Fruit fly (Drosophila melanogaster): ENCODE results near the gene caz.

The caz gene

DNA sequence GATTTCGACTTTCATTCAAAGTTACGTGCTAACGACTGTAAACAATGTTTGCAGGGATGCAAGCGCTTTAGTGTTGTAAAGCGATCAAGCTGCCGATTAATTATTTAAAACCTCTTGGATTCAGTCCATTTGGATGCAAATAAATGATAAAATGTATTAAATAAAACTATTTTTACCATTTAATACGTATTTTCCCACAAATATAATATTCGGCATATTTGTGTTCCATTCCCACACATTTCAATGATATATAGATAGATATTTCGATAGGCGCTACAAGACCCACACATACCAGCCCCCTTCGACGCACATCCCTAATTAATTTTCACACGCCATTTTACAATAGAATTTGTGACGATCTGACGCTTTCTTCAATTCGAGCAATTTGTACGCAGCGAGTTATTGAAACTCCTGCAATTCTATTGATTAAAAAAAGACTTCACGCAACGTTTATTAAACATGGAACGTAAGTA lies at the start of gene caz, which contains the start of gene CG32576:
Gene caz, plus strand, starts transcription at position 319 of the 473 bp plus-strand sequence.
Gene CG32576, minus strand, starts transcription at position 42 of the 473 bp plus-strand sequence.
- peak; percentile 76 for TF ChIP-seq tj (GFP tag; optimal IDR thresholded peaks at IDR 0.05)
- TF ChIP-seq CG33017 (tag; optimal IDR thresholded peaks at IDR 0.05) = no peak
- TF ChIP-seq toe (GFP tag; optimal IDR thresholded peaks at IDR 0.05) = no peak
- peak; percentile 71 for TF ChIP-seq CG1620 (GFP tag; optimal IDR thresholded peaks at IDR 0.05)
- peak; percentile 80 for TF ChIP-seq CG7101 (tag; optimal IDR thresholded peaks at IDR 0.05)
- peak; percentile 73 for TF ChIP-seq Mnt (GFP tag; optimal IDR thresholded peaks at IDR 0.05)
- no peak for TF ChIP-seq cnc (optimal IDR thresholded peaks at IDR 0.05)
- peak; percentile 68 for TF ChIP-seq CG11617 (GFP tag; optimal IDR thresholded peaks at IDR 0.05)
- peak; percentile 89 for TF ChIP-seq Crg-1 (GFP tag; optimal IDR thresholded peaks at IDR 0.05)
- no peak for TF ChIP-seq Clk (GFP tag; optimal IDR thresholded peaks at IDR 0.05)
- no peak for TF ChIP-seq CG7045 (GFP tag; optimal IDR thresholded peaks at IDR 0.05)
- peak; percentile 71 for TF ChIP-seq ovo (GFP tag; optimal IDR thresholded peaks at IDR 0.05)
- TF ChIP-seq Hr96 (GFP tag; optimal IDR thresholded peaks at IDR 0.05) = no peak
- peak; percentile 48 for TF ChIP-seq bab1 (GFP tag; optimal IDR thresholded peaks at IDR 0.05)
- peak; percentile 68 for TF ChIP-seq pad (GFP tag; optimal IDR thresholded peaks at IDR 0.05)
- no peak for TF ChIP-seq kay (GFP tag; ENCODE audit: borderline replicate concordance)
- peak; percentile 64 for TF ChIP-seq CG14711 (tag; optimal IDR thresholded peaks at IDR 0.05)
- TF ChIP-seq CG5204 (GFP tag; optimal IDR thresholded peaks at IDR 0.05) = no peak
- no peak for TF ChIP-seq CG12768 (GFP tag; optimal IDR thresholded peaks at IDR 0.05)
- peak; percentile 59 for TF ChIP-seq cic (GFP tag; optimal IDR thresholded peaks at IDR 0.05)

dm6 chrX:16241831-16242451 lies 46.7 kb upstream of the caz start:
- TF ChIP-seq CG7101 (tag; optimal IDR thresholded peaks at IDR 0.05) (no peak), cic (GFP tag; optimal IDR thresholded peaks at IDR 0.05) (no peak), CG5204 (GFP tag; optimal IDR thresholded peaks at IDR 0.05) (no peak), pad (GFP tag; optimal IDR thresholded peaks at IDR 0.05) (no peak), toe (GFP tag; optimal IDR thresholded peaks at IDR 0.05) (no peak), CG7045 (GFP tag; optimal IDR thresholded peaks at IDR 0.05) (no peak), CG11617 (GFP tag; optimal IDR thresholded peaks at IDR 0.05) (no peak), Clk (GFP tag; optimal IDR thresholded peaks at IDR 0.05) (no peak), tj (GFP tag; optimal IDR thresholded peaks at IDR 0.05) (no peak)

- TF ChIP-seq CG7101 (tag; optimal IDR thresholded peaks at IDR 0.05) (no peak), tj (GFP tag; optimal IDR thresholded peaks at IDR 0.05) (no peak), pad (GFP tag; optimal IDR thresholded peaks at IDR 0.05) (no peak), Crg-1 (GFP tag; optimal IDR thresholded peaks at IDR 0.05) (no peak), CG5204 (GFP tag; optimal IDR thresholded peaks at IDR 0.05) (no peak), Clk (GFP tag; optimal IDR thresholded peaks at IDR 0.05) (no peak), Mnt (GFP tag; optimal IDR thresholded peaks at IDR 0.05) (no peak), CG14711 (tag; optimal IDR thresholded peaks at IDR 0.05) (no peak)
These were observed 44.6 kb upstream of the caz start for dm6 chrX:16243989-16244388.

DNA sequence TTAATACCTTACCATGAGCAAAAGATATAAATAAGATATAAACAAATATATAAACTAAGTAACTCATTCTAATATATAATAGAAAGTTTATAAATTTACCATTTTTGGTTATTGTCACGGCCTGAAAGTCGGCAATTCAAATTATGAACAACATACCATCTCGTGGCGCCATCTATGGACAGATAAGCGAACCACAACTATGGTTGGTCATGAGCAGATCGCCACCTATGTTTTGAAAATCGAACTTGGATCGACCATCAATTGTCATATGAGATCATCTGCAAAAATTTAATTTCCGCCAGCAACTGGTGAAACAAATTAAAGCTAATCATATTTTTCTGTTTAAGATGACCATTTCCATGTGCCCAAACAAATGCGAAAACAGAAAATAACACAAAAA lies 43.9 kb upstream of the caz start:
- TF ChIP-seq CG5204 (GFP tag; optimal IDR thresholded peaks at IDR 0.05) = no peak
- no peak for TF ChIP-seq toe (GFP tag; optimal IDR thresholded peaks at IDR 0.05)
- no peak for TF ChIP-seq CG14711 (tag; optimal IDR thresholded peaks at IDR 0.05)
- no peak for TF ChIP-seq CG7101 (tag; optimal IDR thresholded peaks at IDR 0.05)
- no peak for TF ChIP-seq CG12768 (GFP tag; optimal IDR thresholded peaks at IDR 0.05)
- no peak for TF ChIP-seq ovo (GFP tag; optimal IDR thresholded peaks at IDR 0.05)
- TF ChIP-seq cnc (optimal IDR thresholded peaks at IDR 0.05) = no peak

- no peak for TF ChIP-seq CG14711 (tag; optimal IDR thresholded peaks at IDR 0.05)
- TF ChIP-seq Clk (GFP tag; optimal IDR thresholded peaks at IDR 0.05) = no peak
- TF ChIP-seq Mnt (GFP tag; optimal IDR thresholded peaks at IDR 0.05) = no peak
- TF ChIP-seq kay (GFP tag; ENCODE audit: borderline replicate concordance) = no peak
- TF ChIP-seq tj (GFP tag; optimal IDR thresholded peaks at IDR 0.05) = no peak
- no peak for TF ChIP-seq pad (GFP tag; optimal IDR thresholded peaks at IDR 0.05)
These were observed 25.2 kb upstream of the caz start for dm6 chrX:16263415-16263814.

DNA sequence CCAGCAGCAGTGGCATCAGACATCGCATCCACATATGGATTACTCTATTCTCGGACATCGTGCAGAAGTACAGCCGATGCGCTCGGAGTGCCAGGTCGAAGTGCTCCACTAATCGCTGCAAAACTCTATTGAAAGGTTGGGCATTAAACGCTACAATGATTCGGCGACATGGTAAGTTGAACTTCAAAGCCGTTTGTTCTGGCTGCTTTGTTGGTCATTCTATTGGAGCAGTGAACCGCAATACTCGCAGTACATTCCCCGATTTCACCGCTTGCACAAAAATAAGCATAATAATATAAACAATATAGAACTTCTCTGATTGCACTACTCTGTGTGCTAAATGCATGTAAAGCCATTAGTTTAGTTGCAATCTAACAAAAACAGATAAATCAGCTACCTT lies 22.2 kb upstream of the caz start, which contains the start of gene CG12507:
Gene CG12507, minus strand, starts transcription at position 101 of the 400 bp plus-strand sequence.
- TF ChIP-seq ovo (GFP tag; optimal IDR thresholded peaks at IDR 0.05) (no peak), CG33017 (tag; optimal IDR thresholded peaks at IDR 0.05) (no peak), CG1620 (GFP tag; optimal IDR thresholded peaks at IDR 0.05) (no peak), Mnt (GFP tag; optimal IDR thresholded peaks at IDR 0.05) (no peak), cnc (optimal IDR thresholded peaks at IDR 0.05) (no peak), CG5204 (GFP tag; optimal IDR thresholded peaks at IDR 0.05) (no peak), bab1 (GFP tag; optimal IDR thresholded peaks at IDR 0.05) (no peak), toe (GFP tag; optimal IDR thresholded peaks at IDR 0.05) (no peak), CG12768 (GFP tag; optimal IDR thresholded peaks at IDR 0.05) (no peak), Crg-1 (GFP tag; optimal IDR thresholded peaks at IDR 0.05) (no peak), Hr96 (GFP tag; optimal IDR thresholded peaks at IDR 0.05) (no peak)

DNA sequence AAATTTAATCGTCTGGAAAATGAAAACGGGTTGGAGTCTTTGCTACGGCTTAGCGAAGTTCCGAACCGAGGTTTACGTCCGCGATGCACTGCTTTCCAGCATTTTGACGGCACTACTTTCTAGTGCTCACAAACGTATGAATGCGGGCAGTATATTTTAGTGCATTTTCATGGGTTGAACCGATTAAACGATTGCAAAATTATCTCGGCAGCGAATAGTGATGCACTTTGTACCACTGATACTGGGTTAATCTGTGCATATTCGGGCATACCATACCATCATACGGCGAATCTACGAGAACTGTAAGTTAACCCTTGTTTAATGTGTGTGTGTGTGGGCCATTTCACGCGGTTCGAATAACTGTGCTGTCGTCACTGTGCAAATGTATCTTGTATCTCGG lies 17.8 kb upstream of the caz start, which contains the start of gene Mfe2:
Gene Mfe2, plus strand, starts transcription at position 157 of the 400 bp plus-strand sequence.
- TF ChIP-seq CG7101 (tag; optimal IDR thresholded peaks at IDR 0.05) (peak; percentile 67), CG7045 (GFP tag; optimal IDR thresholded peaks at IDR 0.05) (peak; percentile 8), cic (GFP tag; optimal IDR thresholded peaks at IDR 0.05) (peak; percentile 53), cnc (optimal IDR thresholded peaks at IDR 0.05) (no peak), tj (GFP tag; optimal IDR thresholded peaks at IDR 0.05) (peak; percentile 22), ovo (GFP tag; optimal IDR thresholded peaks at IDR 0.05) (peak; percentile 76), toe (GFP tag; optimal IDR thresholded peaks at IDR 0.05) (peak; percentile 49), CG33017 (tag; optimal IDR thresholded peaks at IDR 0.05) (peak; percentile 36), CG14711 (tag; optimal IDR thresholded peaks at IDR 0.05) (peak; percentile 44), CG1620 (GFP tag; optimal IDR thresholded peaks at IDR 0.05) (peak; percentile 86), Crg-1 (GFP tag; optimal IDR thresholded peaks at IDR 0.05) (peak; percentile 84), CG12768 (GFP tag; optimal IDR thresholded peaks at IDR 0.05) (peak; percentile 85), pad (GFP tag; optimal IDR thresholded peaks at IDR 0.05) (peak; percentile 74), Mnt (GFP tag; optimal IDR thresholded peaks at IDR 0.05) (peak; percentile 74), kay (GFP tag; ENCODE audit: borderline replicate concordance) (no peak), Clk (GFP tag; optimal IDR thresholded peaks at IDR 0.05) (peak; percentile 6), bab1 (GFP tag; optimal IDR thresholded peaks at IDR 0.05) (peak; percentile 70), CG5204 (GFP tag; optimal IDR thresholded peaks at IDR 0.05) (peak; percentile 10), CG11617 (GFP tag; optimal IDR thresholded peaks at IDR 0.05) (peak; percentile 63), Hr96 (GFP tag; optimal IDR thresholded peaks at IDR 0.05) (no peak)
